Fruit fly (Drosophila melanogaster): ENCODE data around the gene CG4213.

Gene CG4213

DNA sequence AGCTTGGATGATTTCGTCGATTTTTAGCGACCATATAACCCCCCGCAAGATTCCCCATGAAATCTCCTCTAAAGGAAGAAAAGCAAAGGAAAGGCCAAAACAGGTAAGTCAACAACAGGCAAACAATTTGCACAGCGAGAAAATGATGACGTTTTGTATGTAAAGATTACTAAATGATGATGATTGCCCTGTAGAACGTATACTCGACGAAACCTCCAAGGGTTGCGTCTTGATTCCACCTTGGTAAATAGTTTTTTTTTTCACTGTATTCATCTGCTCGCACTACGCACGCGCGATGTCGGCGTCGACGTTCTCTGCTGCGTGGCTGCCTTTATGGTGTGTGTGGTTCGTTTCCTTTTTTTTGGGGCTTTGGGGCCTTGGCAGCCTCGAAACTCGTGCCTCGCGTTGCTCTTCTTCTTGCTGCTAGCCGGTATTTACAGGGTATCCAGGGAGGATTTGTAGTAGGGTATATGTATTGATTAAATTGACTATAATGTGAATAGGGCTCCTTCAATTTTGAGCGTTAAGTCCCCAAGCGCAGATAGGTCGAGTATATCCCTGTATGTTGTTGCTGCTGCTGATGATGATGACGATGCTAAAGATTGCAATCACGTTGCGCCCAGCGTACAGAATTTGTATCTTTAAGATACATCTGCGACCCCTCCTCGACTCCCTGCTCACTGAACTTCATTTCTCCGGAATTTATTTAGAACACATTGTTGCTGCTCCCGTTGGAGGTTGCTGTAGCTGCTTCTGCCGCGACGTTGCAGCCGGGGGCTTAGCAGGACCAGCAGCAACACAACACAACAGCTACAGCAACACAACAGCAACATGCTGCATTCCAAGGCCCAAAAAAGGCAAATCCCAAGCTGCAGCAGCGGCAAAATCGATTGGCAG, 25.6 kb upstream of the CG4213 start (continued):
- TF ChIP-seq Sry-β (GFP tag; optimal IDR thresholded peaks at IDR 0.05) (no peak), Nf-YA (GFP tag; IDR thresholded peaks at IDR 0.05) (no peak), CG15479 (GFP tag; optimal IDR thresholded peaks at IDR 0.05) (no peak), eyg (GFP tag; optimal IDR thresholded peaks at IDR 0.05) (no peak), CG1603 (tag; optimal IDR thresholded peaks at IDR 0.05) (peak; percentile 41), NFAT (GFP tag; IDR thresholded peaks at IDR 0.05) (no peak), Dip2 (GFP tag; IDR thresholded peaks at IDR 0.05) (no peak), Hr78 (GFP tag; optimal IDR thresholded peaks at IDR 0.05) (no peak), az2 (GFP tag; optimal IDR thresholded peaks at IDR 0.05) (peak; percentile 16), otp (GFP tag; IDR thresholded peaks at IDR 0.05) (no peak), CG14050 (GFP tag; IDR thresholded peaks at IDR 0.05) (no peak), tap (tag; optimal IDR thresholded peaks at IDR 0.05) (no peak), ash1 (GFP tag; optimal IDR thresholded peaks at IDR 0.05) (no peak), CG17186 (GFP tag; optimal IDR thresholded peaks at IDR 0.05) (no peak), H15 (GFP tag; IDR thresholded peaks at IDR 0.05) (no peak), CG34422 (GFP tag; IDR thresholded peaks at IDR 0.05) (no peak), CG10274 (GFP tag; optimal IDR thresholded peaks at IDR 0.05) (no peak), nau (GFP tag; optimal IDR thresholded peaks at IDR 0.05) (no peak), MBD-R2 (GFP tag; IDR thresholded peaks at IDR 0.05) (no peak), CG9727 (GFP tag; optimal IDR thresholded peaks at IDR 0.05) (peak; percentile 21), kay (GFP tag; optimal IDR thresholded peaks at IDR 0.05) (no peak), nom (GFP tag; optimal IDR thresholded peaks at IDR 0.05) (peak; percentile 94), caup (GFP tag; optimal IDR thresholded peaks at IDR 0.05; ENCODE audit: severe bottlenecking) (no peak), danr (GFP tag; IDR thresholded peaks at IDR 0.05) (no peak), CG1529 (GFP tag; optimal IDR thresholded peaks at IDR 0.05) (no peak), jumu (GFP tag; optimal IDR thresholded peaks at IDR 0.05) (peak; percentile 23), CG4820 (GFP tag; optimal IDR thresholded peaks at IDR 0.05) (peak; percentile 17), Bdp1 (GFP tag; optimal IDR thresholded peaks at IDR 0.05) (no peak), sc (optimal IDR thresholded peaks at IDR 0.05) (no peak), sc (GFP tag; optimal IDR thresholded peaks at IDR 0.05) (no peak), tgo (GFP tag; IDR thresholded peaks at IDR 0.05) (peak; percentile 28; the same call in 1 of the 3 replicates), unc-4 (GFP tag; IDR thresholded peaks at IDR 0.05; ENCODE audit: partially characterized antibody) (no peak), wdn (GFP tag; IDR thresholded peaks at IDR 0.05) (no peak), dpn (GFP tag; optimal IDR thresholded peaks at IDR 0.05) (no peak), CG4424 (GFP tag; optimal IDR thresholded peaks at IDR 0.05) (peak; percentile 22), CG7372 (GFP tag; IDR thresholded peaks at IDR 0.05) (no peak), Kr (GFP tag; optimal IDR thresholded peaks at IDR 0.05) (no peak), Side (GFP tag; optimal IDR thresholded peaks at IDR 0.05) (peak; percentile 1), CG6175 (GFP tag; IDR thresholded peaks at IDR 0.05) (no peak), CG7928 (GFP tag; optimal IDR thresholded peaks at IDR 0.05) (no peak), nerfin-2 (GFP tag; IDR thresholded peaks at IDR 0.05; ENCODE audit: partially characterized antibody) (no peak), HHEX (GFP tag; optimal IDR thresholded peaks at IDR 0.05) (no peak), HmgZ (tag; optimal IDR thresholded peaks at IDR 0.05) (no peak), psq (GFP tag; optimal IDR thresholded peaks at IDR 0.05) (no peak), CG14014 (GFP tag; IDR thresholded peaks at IDR 0.05) (no peak), CG17829 (tag; optimal IDR thresholded peaks at IDR 0.05) (no peak), CG17912 (GFP tag; optimal IDR thresholded peaks at IDR 0.05) (no peak), Jarid2 (GFP tag; optimal IDR thresholded peaks at IDR 0.05) (no peak), CG9876 (GFP tag; optimal IDR thresholded peaks at IDR 0.05) (no peak), CoRest (tag; optimal IDR thresholded peaks at IDR 0.05) (no peak)

All from whole organism, embryonic.